Fruit fly (Drosophila melanogaster) whole organism, embryonic: ENCODE data around the gene Sirt6.

Experiments
- Atf-2 ChIP-seq: fragments of 200-800 bp; sonication (Bioruptor generic); optimal IDR thresholded peaks from 2 replicates; lab custom pipeline; 2016; ENCODE audit warnings: missing biosample characterization, missing genetic modification characterization
- CG10147 ChIP-seq: fragments of 200-800 bp; sonication (Bioruptor generic); optimal IDR thresholded peaks from 2 replicates; lab custom pipeline; 2019; ENCODE audit warnings: missing biosample characterization, mild to moderate bottlenecking, missing genetic modification characterization, moderate library complexity
- CG12219 ChIP-seq: fragments of 200-800 bp; sonication (Bioruptor generic); optimal IDR thresholded peaks from 3 replicates; lab custom pipeline; 2018; ENCODE audit warnings: missing biosample characterization, mild to moderate bottlenecking, missing genetic modification characterization
- CG1233 ChIP-seq: fragments of 200-800 bp; sonication (Bioruptor generic); optimal IDR thresholded peaks from 4 replicates; lab custom pipeline; 2018; ENCODE audit warnings: missing biosample characterization, mild to moderate bottlenecking, missing genetic modification characterization
- CG12659 ChIP-seq: fragments of 200-800 bp; sonication (Bioruptor generic); optimal IDR thresholded peaks from 3 replicates; lab custom pipeline; 2017; ENCODE audit warnings: mild to moderate bottlenecking, missing biosample characterization, missing genetic modification reagents, missing genetic modification characterization
- CG13123 ChIP-seq: fragments of 200-800 bp; sonication (Bioruptor generic); optimal IDR thresholded peaks from 2 replicates; lab custom pipeline; 2016; ENCODE audit warnings: missing biosample characterization, missing genetic modification characterization
- CG14014 ChIP-seq: fragments of 200-800 bp; sonication (Bioruptor generic); IDR thresholded peaks from 2 replicates; pipeline ENCODE4 v1.3.6; 2022; ENCODE audit warnings: missing biosample characterization, missing genetic modification characterization
- CG14710 ChIP-seq: fragments of 200-800 bp; sonication (Bioruptor generic); optimal IDR thresholded peaks from 3 replicates; lab custom pipeline; 2019; ENCODE audit warnings: missing biosample characterization, mild to moderate bottlenecking, missing genetic modification characterization, moderate library complexity
- CG1529 ChIP-seq: fragments of 200-800 bp; sonication (Bioruptor generic); optimal IDR thresholded peaks from 3 replicates; lab custom pipeline; 2018; ENCODE audit warnings: missing biosample characterization, missing genetic modification characterization
- CG1832 ChIP-seq: fragments of 200-800 bp; sonication (Bioruptor generic); optimal IDR thresholded peaks from 2 replicates; lab custom pipeline; 2017; ENCODE audit warnings: missing biosample characterization, mild to moderate bottlenecking, missing genetic modification characterization, inconsistent platforms
- CG18764 ChIP-seq: fragments of 200-800 bp; sonication (Bioruptor generic); optimal IDR thresholded peaks from 3 replicates; lab custom pipeline; 2016; ENCODE audit warnings: missing biosample characterization, missing genetic modification characterization
- CG2202 ChIP-seq: fragments of 200-800 bp; sonication (Bioruptor generic); optimal IDR thresholded peaks from 2 replicates; lab custom pipeline; 2018; ENCODE audit warnings: missing biosample characterization, mild to moderate bottlenecking, missing genetic modification characterization
- CG2678 ChIP-seq: fragments of 200-800 bp; sonication (Bioruptor generic); optimal IDR thresholded peaks from 3 replicates; lab custom pipeline; 2019; ENCODE audit warnings: missing biosample characterization, mild to moderate bottlenecking, missing genetic modification characterization, moderate library complexity
- CG30403 ChIP-seq: fragments of 200-800 bp; sonication (Bioruptor generic); optimal IDR thresholded peaks from 3 replicates; lab custom pipeline; 2016; ENCODE audit warnings: missing biosample characterization, missing genetic modification characterization
- CG31388 ChIP-seq: fragments of 200-800 bp; sonication (Bioruptor generic); optimal IDR thresholded peaks from 2 replicates; lab custom pipeline; 2016; ENCODE audit warnings: missing biosample characterization, missing genetic modification characterization
- CG4404 ChIP-seq: fragments of 200-800 bp; sonication (Bioruptor generic); IDR thresholded peaks from 2 replicates; pipeline ENCODE4 v1.3.6; 2022; ENCODE audit warnings: missing biosample characterization, missing genetic modification characterization
- CG4820 ChIP-seq: fragments of 200-800 bp; sonication (Bioruptor generic); optimal IDR thresholded peaks from 3 replicates; lab custom pipeline; 2016; ENCODE audit warnings: missing biosample characterization, missing genetic modification characterization
- CG5953 ChIP-seq: fragments of 200-800 bp; sonication (Bioruptor generic); IDR thresholded peaks from 2 replicates; pipeline ENCODE4 v1.3.6; 2022; ENCODE audit warnings: missing biosample characterization, missing genetic modification characterization
- CG6272 ChIP-seq: fragments of 200-800 bp; sonication (Bioruptor generic); IDR thresholded peaks from 2 replicates; pipeline ENCODE4 v1.3.6; 2022; ENCODE audit warnings: missing biosample characterization, missing genetic modification characterization
- CG7839 ChIP-seq: fragments of 200-800 bp; sonication (Bioruptor generic); optimal IDR thresholded peaks from 3 replicates; lab custom pipeline; 2018; ENCODE audit warnings: missing biosample characterization, mild to moderate bottlenecking, missing genetic modification characterization, moderate library complexity
- CG7963 ChIP-seq: fragments of 200-800 bp; sonication (Bioruptor generic); IDR thresholded peaks from 3 replicates; pipeline ENCODE4 v1.3.6; 2022; ENCODE audit warnings: missing biosample characterization, missing genetic modification characterization; ENCODE audit not compliant: partially characterized antibody
- CG9437 ChIP-seq: fragments of 200-800 bp; sonication (Bioruptor generic); optimal IDR thresholded peaks from 2 replicates; lab custom pipeline; 2018; ENCODE audit warnings: missing biosample characterization, mild to moderate bottlenecking, missing genetic modification characterization
- Myb ChIP-seq: fragments of 200-800 bp; sonication (Bioruptor generic); optimal IDR thresholded peaks from 2 replicates; lab custom pipeline; 2016; ENCODE audit warnings: missing biosample characterization, missing genetic modification characterization
- Pdp1 ChIP-seq, 2 experiments: fragments of 200-800 bp; sonication (Bioruptor generic); optimal IDR thresholded peaks; 3 replicates each; lab custom pipeline; 2016; ENCODE audit warnings: missing biosample characterization in 2 of 2, missing genetic modification characterization in 2 of 2, mild to moderate bottlenecking in 1 of 2, moderate library complexity in 1 of 2
- Sin3A ChIP-seq: fragments of >200 bp; optimal IDR thresholded peaks from 2 replicates; lab custom pipeline; 2018
- Spps ChIP-seq: fragments of 200-800 bp; sonication (Bioruptor generic); optimal IDR thresholded peaks from 2 replicates; lab custom pipeline; 2018; ENCODE audit warnings: missing biosample characterization, mild to moderate bottlenecking, missing genetic modification characterization
- Sry-δ ChIP-seq: fragments of 200-800 bp; sonication (Bioruptor generic); optimal IDR thresholded peaks from 2 replicates; lab custom pipeline; 2016; ENCODE audit warnings: missing biosample characterization, missing genetic modification characterization
- Tbp ChIP-seq: fragments of >200 bp; optimal IDR thresholded peaks from 2 replicates; lab custom pipeline; 2018; ENCODE audit warnings: missing biosample characterization, missing genetic modification characterization
- ab ChIP-seq: fragments of 200-800 bp; sonication (Bioruptor generic); optimal IDR thresholded peaks from 2 replicates; lab custom pipeline; 2016; ENCODE audit warnings: missing biosample characterization, missing genetic modification characterization
- chif ChIP-seq, 2 experiments: fragments of 200-800 bp; sonication (Bioruptor generic); optimal IDR thresholded peaks; 3 replicates each; lab custom pipeline; 2016; ENCODE audit warnings: missing biosample characterization in 2 of 2, missing genetic modification characterization in 2 of 2
- esg ChIP-seq: fragments of 200-800 bp; sonication (Bioruptor generic); conservative IDR thresholded peaks from 2 replicates; pipeline ENCODE4 v1.3.6; 2022; ENCODE audit warnings: missing biosample characterization, missing genetic modification characterization
- gcm ChIP-seq: fragments of 200-800 bp; sonication (Bioruptor generic); optimal IDR thresholded peaks from 2 replicates; lab custom pipeline; 2019; ENCODE audit warnings: missing biosample characterization, mild to moderate bottlenecking, missing genetic modification characterization, moderate library complexity
- gcm2 ChIP-seq: fragments of 200-800 bp; sonication (Bioruptor generic); optimal IDR thresholded peaks from 2 replicates; lab custom pipeline; 2016; ENCODE audit warnings: missing biosample characterization, missing genetic modification characterization
- grau ChIP-seq: fragments of 200-800 bp; optimal IDR thresholded peaks from 3 replicates; lab custom pipeline; 2019; ENCODE audit warnings: missing biosample characterization, mild to moderate bottlenecking, missing genetic modification characterization, moderate library complexity
- jing ChIP-seq: fragments of 200-800 bp; sonication (Bioruptor generic); optimal IDR thresholded peaks from 2 replicates; lab custom pipeline; 2018; ENCODE audit warnings: missing biosample characterization, mild to moderate bottlenecking, missing genetic modification characterization
- knrl ChIP-seq: fragments of 200-800 bp; sonication (Bioruptor generic); IDR thresholded peaks from 3 replicates; pipeline ENCODE4 v1.3.6; 2022; ENCODE audit warnings: missing biosample characterization, missing genetic modification characterization; ENCODE audit not compliant: partially characterized antibody
- lilli ChIP-seq: fragments of 200-800 bp; sonication (Bioruptor generic); optimal IDR thresholded peaks from 3 replicates; lab custom pipeline; 2016; ENCODE audit warnings: missing biosample characterization, missing genetic modification characterization
- mam ChIP-seq: fragments of 200-800 bp; sonication (Bioruptor generic); optimal IDR thresholded peaks from 3 replicates; lab custom pipeline; 2016; ENCODE audit warnings: missing biosample characterization, missing genetic modification characterization
- nau ChIP-seq: fragments of 200-800 bp; sonication (Bioruptor generic); optimal IDR thresholded peaks from 3 replicates; lab custom pipeline; 2017; ENCODE audit warnings: missing biosample characterization, mild to moderate bottlenecking, missing genetic modification characterization, missing genetic modification reagents
- pros ChIP-seq: fragments of 200-800 bp; sonication (Bioruptor generic); optimal IDR thresholded peaks from 3 replicates; lab custom pipeline; 2019; ENCODE audit warnings: missing biosample characterization, mild to moderate bottlenecking, missing genetic modification characterization, moderate library complexity
- pzg ChIP-seq: fragments of 200-800 bp; sonication (Bioruptor generic); optimal IDR thresholded peaks from 3 replicates; lab custom pipeline; 2018; ENCODE audit warnings: missing biosample characterization, mild to moderate bottlenecking, missing genetic modification characterization, moderate library complexity
- stc ChIP-seq: fragments of 200-800 bp; sonication (Bioruptor generic); IDR thresholded peaks from 2 replicates; pipeline ENCODE4 v1.3.6; 2022; ENCODE audit warnings: missing biosample characterization, missing genetic modification characterization
- toy ChIP-seq: fragments of 200-800 bp; sonication (Bioruptor generic); IDR thresholded peaks from 2 replicates; pipeline ENCODE4 v1.3.6; 2022; ENCODE audit warnings: missing biosample characterization, missing genetic modification characterization
- trh ChIP-seq: fragments of 200-800 bp; sonication (Bioruptor generic); optimal IDR thresholded peaks from 2 replicates; lab custom pipeline; 2016; ENCODE audit warnings: missing biosample characterization, missing genetic modification characterization
- zf30C ChIP-seq: fragments of 200-800 bp; sonication (Bioruptor generic); optimal IDR thresholded peaks from 3 replicates; lab custom pipeline; 2018; ENCODE audit warnings: missing biosample characterization, mild to moderate bottlenecking, missing genetic modification characterization
- zfh2 ChIP-seq: fragments of 200-800 bp; sonication (Bioruptor generic); optimal IDR thresholded peaks from 2 replicates; lab custom pipeline; 2016; ENCODE audit warnings: missing biosample characterization, missing genetic modification characterization

Gene Sirt6

DNA sequence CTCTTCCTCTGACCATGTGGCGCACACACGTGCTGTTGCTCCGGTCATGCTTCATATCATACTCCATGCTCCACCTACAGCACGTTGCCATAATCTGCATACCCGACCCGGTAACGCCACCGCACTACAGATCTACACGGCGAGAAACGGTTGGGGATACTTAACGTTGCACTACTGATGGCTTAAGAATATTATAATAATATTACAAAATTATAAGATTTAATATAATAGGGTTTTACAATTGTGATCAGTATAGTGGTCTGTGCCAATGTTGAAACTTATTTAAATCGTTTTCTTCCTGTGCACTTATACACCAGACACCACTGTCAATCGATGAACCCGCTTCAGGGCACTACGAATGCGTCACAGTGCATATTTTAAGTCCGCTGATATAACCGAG, 48.2 kb downstream of the Sirt6 start (continued):
- TF ChIP-seq CG7963 (GFP tag; lab: Robert Waterston, UW) (no peak), Sin3A (lab: Kevin White, UChicago) (no peak), CG31388 (GFP tag; lab: Kevin White, UChicago) (peak; percentile 5), zfh2 (GFP tag; lab: Kevin White, UChicago) (no peak), CG13123 (GFP tag; lab: Kevin White, UChicago) (no peak), mam (GFP tag; lab: Kevin White, UChicago) (no peak), Atf-2 (GFP tag; lab: Kevin White, UChicago) (no peak), Pdp1 (GFP tag; optimal IDR thresholded peaks at IDR 0.05; lab: Kevin White, UChicago) (no peak), CG14014 (peak; percentile 46; the same call in 1 of the 2 replicates), CG10147 (no peak), ab (GFP tag; lab: Kevin White, UChicago) (no peak), CG2202 (tag; lab: Kevin White, UChicago) (no peak), zf30C (GFP tag; lab: Kevin White, UChicago) (no peak), CG14710 (tag; lab: Kevin White, UChicago) (no peak), CG4820 (GFP tag; lab: Kevin White, UChicago) (peak; percentile 61), Sry-δ (GFP tag; lab: Kevin White, UChicago) (no peak), CG4404 (GFP tag; lab: Robert Waterston, UW) (peak; percentile 37; the same call in 1 of the 2 replicates), trh (GFP tag; lab: Kevin White, UChicago) (no peak), gcm2 (no peak), CG12219 (GFP tag; lab: Kevin White, UChicago) (peak; percentile 49), lilli (GFP tag; lab: Kevin White, UChicago) (no peak), esg (GFP tag; lab: Robert Waterston, UW) (peak; percentile 71), pros (GFP tag; lab: Kevin White, UChicago) (no peak), CG7839 (tag; lab: Kevin White, UChicago) (peak; percentile 77), knrl (GFP tag; lab: Robert Waterston, UW) (no peak), gcm (peak; percentile 62), CG6272 (GFP tag; lab: Robert Waterston, UW) (peak; percentile 51; the same call in 1 of the 2 replicates), CG18764 (GFP tag; lab: Kevin White, UChicago) (peak; percentile 34), Myb (no peak), nau (GFP tag; lab: Kevin White, UChicago) (no peak), CG2678 (tag; lab: Kevin White, UChicago) (no peak), Tbp (GFP tag; lab: Kevin White, UChicago) (no peak), chif (GFP tag; optimal IDR thresholded peaks at IDR 0.05; lab: Kevin White, UChicago) (no peak), stc (GFP tag; lab: Robert Waterston, UW) (peak; percentile 81), CG1529 (GFP tag; lab: Kevin White, UChicago) (peak; percentile 62), CG12659 (GFP tag; lab: Kevin White, UChicago) (peak; percentile 54), CG1832 (no peak), grau (tag; lab: Kevin White, UChicago) (no peak), CG1233 (GFP tag; lab: Kevin White, UChicago) (peak; percentile 34), toy (GFP tag; lab: Robert Waterston, UW) (no peak), jing (GFP tag; lab: Kevin White, UChicago) (peak; percentile 54), CG9437 (peak; percentile 42), Spps (tag; lab: Kevin White, UChicago) (no peak), CG30403 (GFP tag; lab: Kevin White, UChicago) (peak; percentile 60), CG5953 (peak; percentile 45; the same call in 1 of the 2 replicates), pzg (GFP tag; lab: Kevin White, UChicago) (no peak)
